Worm (Caenorhabditis elegans) whole organism, late embryonic: Measurements from ENCODE around the gene Y7A5A.13.

ENCODE experiments used
- ceh-14 ChIP-seq: sonication (generic microtip); optimal IDR thresholded peaks from 2 replicates; lab custom pipeline; 2016; ENCODE audit warnings: missing genotype, missing genetic modification characterization, missing compliant biosample characterization
- ceh-19 ChIP-seq: fragments of 200-800 bp; sonication (Bioruptor generic); optimal IDR thresholded peaks from 2 replicates; lab custom pipeline; 2018; ENCODE audit warnings: mild to moderate bottlenecking, missing genetic modification characterization, missing compliant biosample characterization
- ceh-24 ChIP-seq: sonication (generic microtip); optimal IDR thresholded peaks from 2 replicates; lab custom pipeline; 2016; ENCODE audit warnings: mild to moderate bottlenecking, missing genetic modification characterization, missing compliant biosample characterization
- ceh-31 ChIP-seq: sonication (generic microtip); optimal IDR thresholded peaks from 2 replicates; lab custom pipeline; 2016; ENCODE audit warnings: missing genetic modification characterization, missing compliant biosample characterization
- ceh-34 ChIP-seq: sonication (generic microtip); optimal IDR thresholded peaks from 2 replicates; lab custom pipeline; 2016; ENCODE audit warnings: mild to moderate bottlenecking, missing genetic modification characterization, missing compliant biosample characterization
- ceh-48 ChIP-seq: sonication (generic microtip); optimal IDR thresholded peaks from 2 replicates; lab custom pipeline; 2016; ENCODE audit warnings: missing genetic modification characterization, inconsistent platforms, missing compliant biosample characterization
- ceh-6 ChIP-seq: fragments of 200-800 bp; sonication (Bioruptor generic); optimal IDR thresholded peaks from 2 replicates; lab custom pipeline; 2018; ENCODE audit warnings: mild to moderate bottlenecking, missing genetic modification characterization, missing compliant biosample characterization
- dmd-4 ChIP-seq: sonication (generic microtip); optimal IDR thresholded peaks from 2 replicates; lab custom pipeline; 2016; ENCODE audit warnings: borderline replicate concordance, missing genetic modification characterization, missing compliant biosample characterization
- dve-1 ChIP-seq: sonication (generic microtip); optimal IDR thresholded peaks from 2 replicates; lab custom pipeline; 2017; ENCODE audit warnings: antibody characterized with exemption, mild to moderate bottlenecking, missing genetic modification characterization, missing compliant biosample characterization
- elt-2 ChIP-seq: sonication (generic microtip); optimal IDR thresholded peaks from 2 replicates; lab custom pipeline; 2016; ENCODE audit warnings: missing genetic modification reagents, missing genetic modification characterization, missing compliant biosample characterization
- elt-4 ChIP-seq: sonication (generic microtip); optimal IDR thresholded peaks from 2 replicates; lab custom pipeline; 2016; ENCODE audit warnings: missing genetic modification characterization, missing compliant biosample characterization
- eyg-1 ChIP-seq: sonication (generic microtip); optimal IDR thresholded peaks from 2 replicates; lab custom pipeline; 2016; ENCODE audit warnings: missing genotype, missing genetic modification characterization, missing compliant biosample characterization
- fax-1 ChIP-seq: sonication (generic microtip); optimal IDR thresholded peaks from 2 replicates; lab custom pipeline; 2016; ENCODE audit warnings: missing genotype, missing genetic modification characterization, missing compliant biosample characterization
- gmeb-2 ChIP-seq: sonication (generic microtip); optimal IDR thresholded peaks from 2 replicates; lab custom pipeline; 2016; ENCODE audit warnings: missing genetic modification characterization, inconsistent platforms, missing compliant biosample characterization
- hlh-15 ChIP-seq: sonication (generic microtip); optimal IDR thresholded peaks from 2 replicates; lab custom pipeline; 2016; ENCODE audit warnings: missing genetic modification characterization, missing compliant biosample characterization
- hlh-30 ChIP-seq: sonication (generic microtip); optimal IDR thresholded peaks from 2 replicates; lab custom pipeline; 2017; ENCODE audit warnings: antibody characterized with exemption, missing genetic modification characterization, missing compliant biosample characterization; ENCODE audit not compliant: insufficient read depth
- hlh-6 ChIP-seq: sonication (generic microtip); optimal IDR thresholded peaks from 2 replicates; lab custom pipeline; 2016; ENCODE audit warnings: missing genotype, missing genetic modification characterization, missing compliant biosample characterization
- hlh-8 ChIP-seq: sonication (generic microtip); optimal IDR thresholded peaks from 2 replicates; lab custom pipeline; 2016; ENCODE audit warnings: missing genotype, missing genetic modification characterization, missing compliant biosample characterization
- lim-6 ChIP-seq: sonication (generic microtip); optimal IDR thresholded peaks from 2 replicates; lab custom pipeline; 2016; ENCODE audit warnings: missing genetic modification characterization, missing compliant biosample characterization
- lin-11 ChIP-seq: fragments of 200-800 bp; sonication (Bioruptor generic); optimal IDR thresholded peaks from 2 replicates; lab custom pipeline; 2018; ENCODE audit warnings: mild to moderate bottlenecking, missing genetic modification characterization, missing compliant biosample characterization
- madf-2 ChIP-seq: sonication (generic microtip); optimal IDR thresholded peaks from 2 replicates; lab custom pipeline; 2017; ENCODE audit warnings: missing genetic modification characterization, missing compliant biosample characterization
- nhr-232 ChIP-seq: sonication (generic microtip); optimal IDR thresholded peaks from 2 replicates; lab custom pipeline; 2016; ENCODE audit warnings: missing genetic modification characterization, missing compliant biosample characterization
- npax-4 ChIP-seq: sonication (generic microtip); optimal IDR thresholded peaks from 2 replicates; lab custom pipeline; 2016; ENCODE audit warnings: missing genetic modification characterization, missing compliant biosample characterization
- odd-2 ChIP-seq: sonication (generic microtip); optimal IDR thresholded peaks from 2 replicates; lab custom pipeline; 2017; ENCODE audit warnings: antibody characterized with exemption, mild to moderate bottlenecking, missing genetic modification characterization, missing compliant biosample characterization
- pat-9 ChIP-seq: fragments of 200-800 bp; sonication (Bioruptor generic); optimal IDR thresholded peaks from 2 replicates; lab custom pipeline; 2018; ENCODE audit warnings: mild to moderate bottlenecking, missing genetic modification characterization, moderate library complexity, missing compliant biosample characterization
- pax-1 ChIP-seq: fragments of 150-350 bp; optimal IDR thresholded peaks from 2 replicates; lab custom pipeline; 2014; ENCODE audit warnings: missing biosample characterization, missing genetic modification characterization
- pha-4 ChIP-seq: fragments of 150-350 bp; optimal IDR thresholded peaks from 2 replicates; lab custom pipeline; 2018; ENCODE audit warnings: missing biosample characterization, missing genetic modification reagents, missing genetic modification characterization
- pros-1 ChIP-seq: fragments of 150-350 bp; optimal IDR thresholded peaks from 2 replicates; lab custom pipeline; 2014; ENCODE audit warnings: missing biosample characterization, missing genetic modification reagents, missing genetic modification characterization
- ref-2 ChIP-seq: sonication (generic microtip); optimal IDR thresholded peaks from 2 replicates; lab custom pipeline; 2016; ENCODE audit warnings: missing genetic modification characterization, missing compliant biosample characterization
- sdc-2 ChIP-seq: sonication (generic microtip); optimal IDR thresholded peaks from 2 replicates; lab custom pipeline; 2016; ENCODE audit warnings: missing genotype, missing genetic modification characterization, missing compliant biosample characterization
- sox-2 ChIP-seq: fragments of 200-800 bp; sonication (Bioruptor generic); IDR thresholded peaks from 2 replicates; pipeline ENCODE4 v1.3.6; 2022; ENCODE audit warnings: missing genetic modification reagents, missing genetic modification characterization, missing compliant biosample characterization
- syd-9 ChIP-seq: sonication (generic microtip); optimal IDR thresholded peaks from 2 replicates; lab custom pipeline; 2016; ENCODE audit warnings: mild to moderate bottlenecking, missing genetic modification characterization, moderate library complexity, missing compliant biosample characterization
- tbx-2 ChIP-seq: sonication (generic microtip); optimal IDR thresholded peaks from 2 replicates; lab custom pipeline; 2016; ENCODE audit warnings: missing genetic modification characterization, missing compliant biosample characterization
- unc-3 ChIP-seq, 2 experiments: fragments of 200-800 bp in 1 of 2; sonication (Bioruptor generic) in 1 of 2; sonication (generic microtip) in 1 of 2; conservative IDR thresholded peaks in 1 of 2; optimal IDR thresholded peaks in 1 of 2; 2 replicates each; pipeline versions ENCODE4 v1.3.6 to Lab custom; 2016 to 2022; ENCODE audit warnings: missing compliant biosample characterization in 2 of 2, missing genetic modification characterization in 2 of 2, missing genetic modification reagents in 1 of 2
- unc-42 ChIP-seq: sonication (generic microtip); optimal IDR thresholded peaks from 2 replicates; lab custom pipeline; 2016; ENCODE audit warnings: missing genotype, missing genetic modification characterization, missing compliant biosample characterization
- unc-55 ChIP-seq: sonication (generic microtip); optimal IDR thresholded peaks from 2 replicates; lab custom pipeline; 2017; ENCODE audit warnings: missing biosample characterization, missing genetic modification reagents, missing genetic modification characterization
- ztf-16 ChIP-seq: sonication (generic microtip); optimal IDR thresholded peaks from 2 replicates; lab custom pipeline; 2017; ENCODE audit warnings: missing genetic modification characterization, missing compliant biosample characterization

Y7A5A.13 gene

ce11 chrX:15786726-15787125, 13.1 kb downstream of the Y7A5A.13 start, which contains the start of gene Y7A5A.5:
Gene Y7A5A.5, minus strand, starts transcription at chrX:15786826.
- TF ChIP-seq syd-9 (tag; lab: Kevin White, UChicago) (no peak), madf-2 (tag; lab: Kevin White, UChicago) (no peak), sdc-2 (tag; lab: Kevin White, UChicago) (no peak), unc-3 (GFP tag; conservative IDR thresholded peaks at IDR 0.05; lab: Robert Waterston, UW) (no peak), unc-3 (tag; optimal IDR thresholded peaks at IDR 0.05; lab: Kevin White, UChicago) (no peak), dmd-4 (no peak), lim-6 (no peak)
- TF ChIP-seq, all 69 proteins: peak for 0

- no peak for TF ChIP-seq unc-42
- TF ChIP-seq pros-1 (tag; lab: Kevin White, UChicago) = no peak
- TF ChIP-seq ztf-16 (tag; lab: Kevin White, UChicago) = no peak
These were observed 21.3 kb downstream of the Y7A5A.13 start, which contains the start of gene Y7A5A.10 for ce11 chrX:15794977-15795376. Gene Y7A5A.10, minus strand, starts transcription at chrX:15795077.

- TF ChIP-seq ceh-6 (GFP tag; lab: Kevin White, UChicago) (no peak), ceh-31 (tag; lab: Kevin White, UChicago) (no peak), dve-1 (tag; lab: Kevin White, UChicago) (no peak), elt-2 (tag; lab: Kevin White, UChicago) (no peak), pros-1 (tag; lab: Kevin White, UChicago) (no peak), lin-11 (tag; lab: Kevin White, UChicago) (no peak), ceh-19 (GFP tag; lab: Kevin White, UChicago) (no peak), ceh-48 (tag; lab: Kevin White, UChicago) (no peak), unc-55 (no peak), ceh-14 (no peak), gmeb-2 (tag; lab: Kevin White, UChicago) (no peak), hlh-8 (tag; lab: Kevin White, UChicago) (no peak), ceh-34 (tag; lab: Kevin White, UChicago) (no peak), ref-2 (no peak), odd-2 (no peak), fax-1 (no peak), hlh-6 (tag; lab: Kevin White, UChicago) (no peak), hlh-15 (tag; lab: Kevin White, UChicago) (no peak)
These were observed 23.0 kb downstream of the Y7A5A.13 start for ce11 chrX:15796633-15797032.

ce11 chrX:15799595-15799994, 25.9 kb downstream of the Y7A5A.13 start, which contains the start of gene Y7A5A.6:
Gene Y7A5A.6, minus strand, starts transcription at chrX:15799695.
- no peak for TF ChIP-seq ceh-34 (tag; lab: Kevin White, UChicago)
- TF ChIP-seq dmd-4 = no peak
- TF ChIP-seq ceh-6 (GFP tag; lab: Kevin White, UChicago) = no peak
- TF ChIP-seq hlh-30 (tag; lab: Kevin White, UChicago) = no peak
- no peak for TF ChIP-seq nhr-232 (tag; lab: Kevin White, UChicago)
- TF ChIP-seq lim-6 = no peak
- TF ChIP-seq pax-1 = no peak
- TF ChIP-seq ceh-24 = no peak
- TF ChIP-seq elt-4 = no peak
- no peak for TF ChIP-seq ref-2
- no peak for TF ChIP-seq hlh-8 (tag; lab: Kevin White, UChicago)
- no peak for TF ChIP-seq pat-9 (tag; lab: Kevin White, UChicago)
- TF ChIP-seq eyg-1 (tag; lab: Kevin White, UChicago) = no peak
- TF ChIP-seq gmeb-2 (tag; lab: Kevin White, UChicago) = no peak
- no peak for TF ChIP-seq tbx-2
- no peak for TF ChIP-seq npax-4
- TF ChIP-seq pha-4 (tag; lab: Kevin White, UChicago) = no peak
- TF ChIP-seq ceh-31 (tag; lab: Kevin White, UChicago) = no peak
- TF ChIP-seq sox-2 (GFP tag; lab: Robert Waterston, UW) = no peak
